Fruit fly (Drosophila melanogaster) whole organism, embryonic: ENCODE measurements around the gene Sulf1.

Experiments used
- Atf3 ChIP-seq: fragments of 200-800 bp; sonication (Bioruptor generic); optimal IDR thresholded peaks from 3 replicates; lab custom pipeline; 2016; ENCODE audit warnings: missing biosample characterization, missing genetic modification characterization
- CG10462 ChIP-seq: fragments of 200-800 bp; sonication (Bioruptor generic); optimal IDR thresholded peaks from 2 replicates; lab custom pipeline; 2016; ENCODE audit warnings: missing biosample characterization, missing genetic modification characterization
- CG10565 ChIP-seq: fragments of 200-800 bp; sonication (Bioruptor generic); optimal IDR thresholded peaks from 3 replicates; lab custom pipeline; 2016; ENCODE audit warnings: missing biosample characterization, mild to moderate bottlenecking, missing genetic modification characterization
- CG14667 ChIP-seq: fragments of 200-800 bp; sonication (Bioruptor generic); IDR thresholded peaks from 2 replicates; pipeline ENCODE4 v1.3.6; 2022; ENCODE audit warnings: missing biosample characterization, missing genetic modification characterization
- CG14860 ChIP-seq: fragments of 200-800 bp; sonication (Bioruptor generic); IDR thresholded peaks from 3 replicates; pipeline ENCODE4 v1.3.6; 2022; ENCODE audit warnings: missing biosample characterization, missing genetic modification characterization; ENCODE audit not compliant: partially characterized antibody
- CG1529 ChIP-seq: fragments of 200-800 bp; sonication (Bioruptor generic); optimal IDR thresholded peaks from 3 replicates; lab custom pipeline; 2018; ENCODE audit warnings: missing biosample characterization, missing genetic modification characterization
- CG15479 ChIP-seq: fragments of 200-800 bp; sonication (Bioruptor generic); optimal IDR thresholded peaks from 3 replicates; lab custom pipeline; 2019; ENCODE audit warnings: missing biosample characterization, mild to moderate bottlenecking, missing genetic modification characterization, moderate library complexity
- CG1603 ChIP-seq: fragments of 200-800 bp; sonication (Bioruptor generic); optimal IDR thresholded peaks from 2 replicates; lab custom pipeline; 2019; ENCODE audit warnings: missing biosample characterization, mild to moderate bottlenecking, missing genetic modification characterization, moderate library complexity
- CG17385 ChIP-seq: fragments of 200-800 bp; sonication (Bioruptor generic); optimal IDR thresholded peaks from 3 replicates; lab custom pipeline; 2018; ENCODE audit warnings: missing biosample characterization, mild to moderate bottlenecking, missing genetic modification characterization
- CG1832 ChIP-seq: fragments of 200-800 bp; sonication (Bioruptor generic); optimal IDR thresholded peaks from 2 replicates; lab custom pipeline; 2017; ENCODE audit warnings: missing biosample characterization, mild to moderate bottlenecking, missing genetic modification characterization, inconsistent platforms
- CG2120 ChIP-seq: fragments of 200-800 bp; sonication (Bioruptor generic); optimal IDR thresholded peaks from 3 replicates; lab custom pipeline; 2016; ENCODE audit warnings: missing biosample characterization, missing genetic modification characterization
- CG30020 ChIP-seq: fragments of 200-800 bp; optimal IDR thresholded peaks from 2 replicates; lab custom pipeline; 2019; ENCODE audit warnings: missing biosample characterization, mild to moderate bottlenecking, missing genetic modification characterization, moderate library complexity
- CG3163 ChIP-seq: fragments of 200-800 bp; sonication (Bioruptor generic); optimal IDR thresholded peaks from 3 replicates; lab custom pipeline; 2016; ENCODE audit warnings: missing biosample characterization, missing genetic modification characterization
- CG32767 ChIP-seq: fragments of 200-800 bp; sonication (Bioruptor generic); IDR thresholded peaks from 2 replicates; pipeline ENCODE4 v1.3.6; 2022; ENCODE audit warnings: missing biosample characterization, missing genetic modification characterization
- CG4360 ChIP-seq: fragments of 200-800 bp; sonication (Bioruptor generic); IDR thresholded peaks from 2 replicates; pipeline ENCODE4 v1.3.6; 2022; ENCODE audit warnings: missing biosample characterization, missing genetic modification characterization
- CG5245 ChIP-seq: fragments of 200-800 bp; sonication (Bioruptor generic); optimal IDR thresholded peaks from 3 replicates; lab custom pipeline; 2016; ENCODE audit warnings: missing biosample characterization, missing genetic modification characterization
- CG8388 ChIP-seq: fragments of 200-800 bp; sonication (Bioruptor generic); optimal IDR thresholded peaks from 2 replicates; lab custom pipeline; 2019; ENCODE audit warnings: missing biosample characterization, mild to moderate bottlenecking, missing genetic modification characterization, moderate library complexity
- CG9932 ChIP-seq: fragments of 200-800 bp; sonication (Bioruptor generic); IDR thresholded peaks from 2 replicates; pipeline ENCODE4 v1.3.6; 2022; ENCODE audit warnings: missing biosample characterization, missing genetic modification characterization
- CrebB ChIP-seq: fragments of 200-800 bp; sonication (Bioruptor generic); optimal IDR thresholded peaks from 3 replicates; lab custom pipeline; 2018; ENCODE audit warnings: missing biosample characterization, mild to moderate bottlenecking, missing genetic modification characterization
- D19A ChIP-seq: fragments of 200-800 bp; optimal IDR thresholded peaks from 3 replicates; lab custom pipeline; 2019; ENCODE audit warnings: missing biosample characterization, mild to moderate bottlenecking, missing genetic modification characterization, moderate library complexity
- Elba2 ChIP-seq: fragments of 200-800 bp; sonication (Bioruptor generic); optimal IDR thresholded peaks from 3 replicates; lab custom pipeline; 2016; ENCODE audit warnings: missing biosample characterization, missing genetic modification characterization
- Fer3 ChIP-seq: fragments of 200-800 bp; sonication (Bioruptor generic); optimal IDR thresholded peaks from 2 replicates; lab custom pipeline; 2018; ENCODE audit warnings: missing biosample characterization, mild to moderate bottlenecking, missing genetic modification characterization, moderate library complexity
- HHEX ChIP-seq: fragments of 200-800 bp; sonication (Bioruptor generic); optimal IDR thresholded peaks from 3 replicates; lab custom pipeline; 2017; ENCODE audit warnings: missing biosample characterization, mild to moderate bottlenecking, missing genetic modification characterization, missing genetic modification reagents
- HLH4C ChIP-seq: fragments of 200-800 bp; sonication (Bioruptor generic); IDR thresholded peaks from 3 replicates; pipeline ENCODE4 v1.3.6; 2022; ENCODE audit warnings: missing biosample characterization, missing genetic modification characterization; ENCODE audit not compliant: partially characterized antibody
- Hsf ChIP-seq: fragments of 200-800 bp; sonication (Bioruptor generic); optimal IDR thresholded peaks from 3 replicates; lab custom pipeline; 2016; ENCODE audit warnings: missing biosample characterization, missing genetic modification characterization
- MTF-1 ChIP-seq: fragments of 200-800 bp; sonication (Bioruptor generic); optimal IDR thresholded peaks from 2 replicates; lab custom pipeline; 2018; ENCODE audit warnings: missing biosample characterization, mild to moderate bottlenecking, missing genetic modification characterization, borderline replicate concordance
- Mad ChIP-seq: fragments of 200-800 bp; sonication (Bioruptor generic); optimal IDR thresholded peaks from 2 replicates; lab custom pipeline; 2016; ENCODE audit warnings: missing biosample characterization, missing genetic modification characterization
- Myb ChIP-seq: fragments of 200-800 bp; sonication (Bioruptor generic); optimal IDR thresholded peaks from 2 replicates; lab custom pipeline; 2016; ENCODE audit warnings: missing biosample characterization, missing genetic modification characterization
- Ravus ChIP-seq: fragments of 200-800 bp; sonication (Bioruptor generic); IDR thresholded peaks from 2 replicates; pipeline ENCODE4 v1.3.6; 2022; ENCODE audit warnings: missing biosample characterization, missing genetic modification characterization
- Six4 ChIP-seq: fragments of 200-800 bp; sonication (Bioruptor generic); optimal IDR thresholded peaks from 2 replicates; lab custom pipeline; 2016; ENCODE audit warnings: missing biosample characterization, missing genetic modification characterization
- Tbp ChIP-seq: fragments of >200 bp; optimal IDR thresholded peaks from 2 replicates; lab custom pipeline; 2018; ENCODE audit warnings: missing biosample characterization, missing genetic modification characterization
- ase ChIP-seq: fragments of 200-800 bp; sonication (Bioruptor generic); IDR thresholded peaks from 3 replicates; pipeline ENCODE4 v1.3.6; 2022; ENCODE audit warnings: missing biosample characterization, missing genetic modification characterization
- ash1 ChIP-seq: fragments of 200-800 bp; sonication (Bioruptor generic); optimal IDR thresholded peaks from 2 replicates; lab custom pipeline; 2018; ENCODE audit warnings: missing biosample characterization, mild to moderate bottlenecking, missing genetic modification characterization
- btn ChIP-seq: fragments of 200-800 bp; sonication (Bioruptor generic); optimal IDR thresholded peaks from 2 replicates; lab custom pipeline; 2016; ENCODE audit warnings: missing biosample characterization, missing genetic modification characterization
- fu2 ChIP-seq: fragments of 200-800 bp; sonication (Bioruptor generic); optimal IDR thresholded peaks from 2 replicates; lab custom pipeline; 2016; ENCODE audit warnings: missing biosample characterization, missing genetic modification characterization
- gfzf ChIP-seq: fragments of 200-800 bp; sonication (Bioruptor generic); optimal IDR thresholded peaks from 2 replicates; lab custom pipeline; 2016; ENCODE audit warnings: missing biosample characterization, mild to moderate bottlenecking, missing genetic modification characterization, moderate library complexity
- jigr1 ChIP-seq: fragments of 200-800 bp; sonication (Bioruptor generic); IDR thresholded peaks from 3 replicates; pipeline ENCODE4 v1.3.6; 2022; ENCODE audit warnings: missing biosample characterization, missing genetic modification characterization
- jumu ChIP-seq: fragments of 200-800 bp; sonication (Bioruptor generic); optimal IDR thresholded peaks from 3 replicates; lab custom pipeline; 2016; ENCODE audit warnings: missing biosample characterization, missing genetic modification characterization
- kah ChIP-seq: fragments of 200-800 bp; sonication (Bioruptor generic); optimal IDR thresholded peaks from 2 replicates; lab custom pipeline; 2018; ENCODE audit warnings: missing biosample characterization, mild to moderate bottlenecking, missing genetic modification characterization
- kni ChIP-seq: fragments of 200-800 bp; sonication (Bioruptor generic); optimal IDR thresholded peaks from 3 replicates; lab custom pipeline; 2017; ENCODE audit warnings: mild to moderate bottlenecking, missing biosample characterization, missing genetic modification reagents, missing genetic modification characterization
- lola ChIP-seq, 3 experiments: fragments of >200 bp in 2 of 3; fragments of 200-800 bp in 1 of 3; sonication (Bioruptor generic) in 1 of 3; optimal IDR thresholded peaks; 2 replicates each; lab custom pipeline; 2017 to 2019; ENCODE audit warnings: missing biosample characterization in 3 of 3, missing genetic modification characterization in 3 of 3, mild to moderate bottlenecking in 1 of 3, moderate library complexity in 1 of 3
- nom ChIP-seq: fragments of 200-800 bp; sonication (Bioruptor generic); optimal IDR thresholded peaks from 2 replicates; lab custom pipeline; 2017; ENCODE audit warnings: missing biosample characterization, missing genetic modification characterization, mild to moderate bottlenecking, moderate library complexity, missing genetic modification reagents
- pan ChIP-seq, 4 experiments: fragments of >200 bp in 3 of 4; fragments of 200-800 bp in 1 of 4; sonication (Bioruptor generic) in 1 of 4; optimal IDR thresholded peaks in 3 of 4; IDR thresholded peaks in 1 of 4; 2 replicates each; pipeline versions ENCODE4 v1.3.6 to Lab custom; 2017 to 2022; ENCODE audit warnings: missing biosample characterization in 2 of 4, missing genetic modification characterization in 2 of 4, mixed read lengths in 1 of 4
- peb ChIP-seq: fragments of 200-800 bp; sonication (Bioruptor generic); IDR thresholded peaks from 2 replicates; pipeline ENCODE4 v1.3.6; 2022; ENCODE audit warnings: missing biosample characterization, missing genetic modification characterization
- rib ChIP-seq: fragments of 200-800 bp; sonication (Bioruptor generic); IDR thresholded peaks from 2 replicates; pipeline ENCODE4 v1.3.6; 2022; ENCODE audit warnings: missing biosample characterization, missing genetic modification characterization
- stwl ChIP-seq: fragments of 200-800 bp; sonication (Bioruptor generic); optimal IDR thresholded peaks from 3 replicates; lab custom pipeline; 2018; ENCODE audit warnings: missing biosample characterization, mild to moderate bottlenecking, missing genetic modification characterization, moderate library complexity
- tll ChIP-seq, 2 experiments: fragments of 200-800 bp in 1 of 2; fragments of >200 bp in 1 of 2; sonication (Bioruptor generic) in 1 of 2; optimal IDR thresholded peaks; 2 replicates each; lab custom pipeline; 2017 to 2019; ENCODE audit warnings: missing biosample characterization in 2 of 2, missing genetic modification characterization in 2 of 2, mild to moderate bottlenecking in 1 of 2, moderate library complexity in 1 of 2
- toy ChIP-seq: fragments of 200-800 bp; sonication (Bioruptor generic); IDR thresholded peaks from 2 replicates; pipeline ENCODE4 v1.3.6; 2022; ENCODE audit warnings: missing biosample characterization, missing genetic modification characterization
- trh ChIP-seq: fragments of 200-800 bp; sonication (Bioruptor generic); optimal IDR thresholded peaks from 2 replicates; lab custom pipeline; 2016; ENCODE audit warnings: missing biosample characterization, missing genetic modification characterization
- twi ChIP-seq: fragments of 200-800 bp; optimal IDR thresholded peaks from 2 replicates; lab custom pipeline; 2019; ENCODE audit warnings: missing biosample characterization, mild to moderate bottlenecking, missing genetic modification characterization, moderate library complexity
- vfl ChIP-seq: fragments of 200-800 bp; sonication (Bioruptor generic); optimal IDR thresholded peaks from 2 replicates; lab custom pipeline; 2016; ENCODE audit warnings: missing biosample characterization, missing genetic modification characterization

Gene Sulf1

DNA sequence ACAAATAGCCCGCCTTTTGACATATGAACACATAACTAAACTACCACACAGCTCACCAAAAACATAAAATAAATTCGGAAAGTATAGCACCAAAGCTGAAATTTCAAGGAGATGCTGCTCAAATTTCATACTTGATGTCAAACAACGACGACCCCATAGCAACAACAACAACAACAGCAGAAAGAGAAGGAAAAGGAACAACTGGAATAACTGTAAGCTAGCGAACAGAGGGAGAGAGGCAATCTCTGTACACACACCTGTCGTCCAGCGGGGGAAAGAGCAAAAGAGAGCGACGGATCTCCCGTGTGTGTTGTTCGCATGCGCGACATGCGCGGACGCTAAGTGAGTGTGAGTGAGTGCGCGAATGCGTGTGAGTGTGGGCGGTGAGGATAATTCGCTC lies 64.8 kb downstream of the Sulf1 start (continued):
- TF ChIP-seq CG9932 (GFP tag; lab: Robert Waterston, UW) (no peak), peb (GFP tag; lab: Robert Waterston, UW) (no peak), jigr1 (no peak), D19A (tag; lab: Kevin White, UChicago) (no peak), CG14667 (GFP tag; lab: Robert Waterston, UW) (no peak), nom (GFP tag; lab: Kevin White, UChicago) (peak; percentile 32), CG5245 (GFP tag; lab: Kevin White, UChicago) (no peak), lola (GFP tag; optimal IDR thresholded peaks at IDR 0.05; lab: Kevin White, UChicago) (no peak), tll (GFP tag; optimal IDR thresholded peaks at IDR 0.05; lab: Kevin White, UChicago) (no peak), kni (GFP tag; lab: Kevin White, UChicago) (peak; percentile 8), ase (GFP tag; lab: Robert Waterston, UW) (no peak), btn (GFP tag; lab: Kevin White, UChicago) (no peak), jumu (GFP tag; lab: Kevin White, UChicago) (no peak), CG4360 (peak; percentile 94), CG17385 (GFP tag; lab: Kevin White, UChicago) (no peak), trh (GFP tag; lab: Kevin White, UChicago) (no peak), vfl (no peak), CG10462 (no peak), fu2 (GFP tag; lab: Kevin White, UChicago) (no peak), rib (GFP tag; lab: Robert Waterston, UW) (0 out of 2 replicates have a peak, but pooled peaks have one; percentile 13), Atf3 (GFP tag; lab: Kevin White, UChicago) (no peak), CG1529 (peak; percentile 86), twi (no peak), Hsf (GFP tag; lab: Kevin White, UChicago) (no peak), toy (no peak), CrebB (tag; lab: Kevin White, UChicago) (no peak), CG14860 (GFP tag; lab: Robert Waterston, UW) (0 out of 3 replicates have a peak, but pooled peaks have one; percentile 27), CG32767 (GFP tag; lab: Robert Waterston, UW) (no peak), Ravus (no peak), Tbp (no peak), HHEX (GFP tag; lab: Kevin White, UChicago) (no peak), CG1832 (GFP tag; lab: Kevin White, UChicago) (peak; percentile 70), MTF-1 (GFP tag; lab: Kevin White, UChicago) (no peak), stwl (tag; lab: Kevin White, UChicago) (peak; percentile 15), Elba2 (GFP tag; lab: Kevin White, UChicago) (peak; percentile 58), gfzf (no peak), CG15479 (GFP tag; lab: Kevin White, UChicago) (peak; percentile 70), CG1603 (tag; lab: Kevin White, UChicago) (no peak), Six4 (no peak), pan (optimal IDR thresholded peaks at IDR 0.05; lab: Kevin White, UChicago) (no peak), pan (GFP tag; optimal IDR thresholded peaks at IDR 0.05 in 1 of 2, IDR thresholded peaks at IDR 0.05 in 1 of 2) (no peak), Myb (GFP tag; lab: Kevin White, UChicago) (no peak), CG10565 (GFP tag; lab: Kevin White, UChicago) (no peak), CG3163 (GFP tag; lab: Kevin White, UChicago) (peak; percentile 18), CG30020 (tag; lab: Kevin White, UChicago) (no peak), Fer3 (tag; lab: Kevin White, UChicago) (no peak), kah (peak; percentile 85), Mad (GFP tag; lab: Kevin White, UChicago) (no peak), HLH4C (GFP tag; lab: Robert Waterston, UW) (no peak), CG8388 (GFP tag; lab: Kevin White, UChicago) (no peak), CG2120 (GFP tag; lab: Kevin White, UChicago) (no peak), ash1 (GFP tag; lab: Kevin White, UChicago) (peak; percentile 30)
